Worm (Caenorhabditis elegans): Measurements from ENCODE around the gene gplb-1.

DNA sequence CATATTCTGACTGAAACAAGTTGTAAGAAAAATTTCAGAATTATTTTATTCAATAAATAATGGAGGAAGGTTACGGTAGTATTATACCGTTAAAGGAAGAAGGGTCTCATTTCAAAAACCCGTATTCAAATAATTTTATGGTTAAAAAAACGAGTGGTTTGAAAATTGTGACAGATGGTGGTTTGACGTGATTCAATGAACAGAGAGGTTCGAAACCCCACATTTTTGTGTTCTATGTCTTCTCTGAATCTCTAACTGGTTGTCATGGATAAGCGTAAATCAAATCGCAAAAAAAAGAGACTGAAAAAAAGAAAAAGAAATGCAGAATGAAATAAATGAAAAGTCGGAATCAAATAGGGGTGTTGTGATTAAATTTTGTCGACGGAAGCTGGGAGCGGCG is 36.3 kb upstream of the gplb-1 start, which contains the start of gene ZK994.6:
- TF ChIP-seq skn-1 (tag; optimal IDR thresholded peaks at IDR 0.05) (no peak), fkh-10 (GFP tag; optimal IDR thresholded peaks at IDR 0.05) (no peak), D1046.2 (GFP tag; IDR thresholded peaks at IDR 0.05) (no peak), nhr-28 (tag; optimal IDR thresholded peaks at IDR 0.05) (no peak), pha-4 (GFP tag; IDR thresholded peaks at IDR 0.05) (no peak), pha-4 (tag; optimal IDR thresholded peaks at IDR 0.05) (no peak), fos-1 (tag; optimal IDR thresholded peaks at IDR 0.05) (no peak)

Measured in whole organism, L4 larva.